Worm (Caenorhabditis elegans) whole organism, young adult: ENCODE results near the gene Y39B6A.10.

Experiments
- akir-1 ChIP-seq: fragments of 200-800 bp; sonication (Bioruptor generic); optimal IDR thresholded peaks from 2 replicates; lab custom pipeline; 2018; ENCODE audit warnings: mild to moderate bottlenecking, missing genetic modification characterization, moderate library complexity, missing compliant biosample characterization
- rcor-1 ChIP-seq: fragments of 200-800 bp; sonication (Bioruptor generic); IDR thresholded peaks from 2 replicates; pipeline ENCODE4 v1.3.6; 2022; ENCODE audit warnings: missing genetic modification reagents, missing genetic modification characterization, missing compliant biosample characterization

- TF ChIP-seq akir-1 (GFP tag; lab: Kevin White, UChicago) (no peak), rcor-1 (no peak)
Measured at ce11 chrV:19125253-19125652, 8.2 kb downstream of the Y39B6A.10 start.
